Fruit fly (Drosophila melanogaster) whole organism, adult: ENCODE results near the gene msd5.

Experiments
- CG11617 ChIP-seq: fragments of 200-800 bp; sonication (Bioruptor generic); optimal IDR thresholded peaks from 2 replicates; lab custom pipeline; 2017; ENCODE audit warnings: mild to moderate bottlenecking, missing biosample characterization, missing genetic modification reagents, missing genetic modification characterization
- CG12768 ChIP-seq: fragments of 200-800 bp; sonication (Bioruptor generic); optimal IDR thresholded peaks from 2 replicates; lab custom pipeline; 2017; ENCODE audit warnings: missing biosample characterization, missing genetic modification characterization, mild to moderate bottlenecking, moderate library complexity, missing genetic modification reagents
- CG14711 ChIP-seq: fragments of 200-800 bp; sonication (Bioruptor generic); optimal IDR thresholded peaks from 2 replicates; lab custom pipeline; 2018; ENCODE audit warnings: missing biosample characterization, mild to moderate bottlenecking, missing genetic modification characterization, moderate library complexity
- CG1620 ChIP-seq: fragments of 200-800 bp; sonication (Bioruptor generic); optimal IDR thresholded peaks from 2 replicates; lab custom pipeline; 2016; ENCODE audit warnings: missing biosample characterization, missing genetic modification characterization
- CG33017 ChIP-seq: fragments of 200-800 bp; sonication (Bioruptor generic); optimal IDR thresholded peaks from 2 replicates; lab custom pipeline; 2018; ENCODE audit warnings: missing biosample characterization, mild to moderate bottlenecking, missing genetic modification characterization, moderate library complexity
- CG5204 ChIP-seq: fragments of 200-800 bp; sonication (Bioruptor generic); optimal IDR thresholded peaks from 2 replicates; lab custom pipeline; 2016; ENCODE audit warnings: missing biosample characterization, missing genetic modification characterization
- CG7045 ChIP-seq: fragments of 200-800 bp; sonication (Bioruptor generic); optimal IDR thresholded peaks from 2 replicates; lab custom pipeline; 2017; ENCODE audit warnings: missing biosample characterization, mild to moderate bottlenecking, missing genetic modification characterization
- CG7101 ChIP-seq: fragments of 200-800 bp; sonication (Bioruptor generic); optimal IDR thresholded peaks from 2 replicates; lab custom pipeline; 2018; ENCODE audit warnings: missing biosample characterization, mild to moderate bottlenecking, missing genetic modification characterization, moderate library complexity
- Clk ChIP-seq: fragments of 200-800 bp; sonication (Bioruptor generic); optimal IDR thresholded peaks from 2 replicates; lab custom pipeline; 2017; ENCODE audit warnings: missing biosample characterization, missing genetic modification characterization
- Crg-1 ChIP-seq: fragments of 200-800 bp; sonication (Bioruptor generic); optimal IDR thresholded peaks from 2 replicates; lab custom pipeline; 2016; ENCODE audit warnings: missing biosample characterization, missing genetic modification characterization
- Hr96 ChIP-seq: fragments of 200-800 bp; sonication (Bioruptor generic); optimal IDR thresholded peaks from 2 replicates; lab custom pipeline; 2016; ENCODE audit warnings: missing biosample characterization, missing genetic modification characterization
- Mnt ChIP-seq: fragments of 200-800 bp; sonication (Bioruptor generic); optimal IDR thresholded peaks from 2 replicates; lab custom pipeline; 2016; ENCODE audit warnings: missing biosample characterization, mild to moderate bottlenecking, missing genetic modification characterization
- bab1 ChIP-seq: fragments of 200-800 bp; sonication (Bioruptor generic); optimal IDR thresholded peaks from 3 replicates; lab custom pipeline; 2019; ENCODE audit warnings: missing biosample characterization, mild to moderate bottlenecking, missing genetic modification characterization, moderate library complexity
- cic ChIP-seq: fragments of 200-800 bp; sonication (Bioruptor generic); optimal IDR thresholded peaks from 2 replicates; lab custom pipeline; 2017; ENCODE audit warnings: missing biosample characterization, mild to moderate bottlenecking, missing genetic modification characterization, moderate library complexity
- cnc ChIP-seq, 2 experiments: fragments of >200 bp; optimal IDR thresholded peaks; 2 replicates each; lab custom pipeline; 2017
- kay ChIP-seq: fragments of 200-800 bp; sonication (Bioruptor generic); peaks from one replicate; lab custom pipeline; 2016; ENCODE audit warnings: missing biosample characterization, missing genetic modification characterization, borderline replicate concordance
- ovo ChIP-seq: fragments of 200-800 bp; sonication (Bioruptor generic); optimal IDR thresholded peaks from 2 replicates; lab custom pipeline; 2016; ENCODE audit warnings: missing biosample characterization, missing genetic modification characterization
- pad ChIP-seq: fragments of 200-800 bp; sonication (Bioruptor generic); optimal IDR thresholded peaks from 3 replicates; lab custom pipeline; 2017; ENCODE audit warnings: missing biosample characterization, missing genetic modification characterization, mild to moderate bottlenecking, moderate library complexity, missing genetic modification reagents
- tj ChIP-seq: fragments of 200-800 bp; sonication (Bioruptor generic); optimal IDR thresholded peaks from 3 replicates; lab custom pipeline; 2017; ENCODE audit warnings: missing biosample characterization, mild to moderate bottlenecking, missing genetic modification characterization, moderate library complexity
- toe ChIP-seq: fragments of 200-800 bp; sonication (Bioruptor generic); optimal IDR thresholded peaks from 2 replicates; lab custom pipeline; 2016; ENCODE audit warnings: missing biosample characterization, missing genetic modification characterization

Gene msd5

dm6 chr3L:1374438-1375133 is 41.6 kb upstream of the msd5 start:
- peak; percentile 9 for TF ChIP-seq CG11617 (GFP tag; lab: Kevin White, UChicago)
- no peak for TF ChIP-seq ovo (GFP tag; lab: Kevin White, UChicago)
- peak; percentile 38 for TF ChIP-seq CG7101
- no peak for TF ChIP-seq Clk (GFP tag; lab: Kevin White, UChicago)
- TF ChIP-seq kay (GFP tag; lab: Kevin White, UChicago), result peak; percentile 25
- TF ChIP-seq CG14711, result no peak
- no peak for TF ChIP-seq CG7045
- no peak for TF ChIP-seq toe (GFP tag; lab: Kevin White, UChicago)
- no peak for TF ChIP-seq CG1620 (GFP tag; lab: Kevin White, UChicago)
- no peak for TF ChIP-seq cic
- TF ChIP-seq pad (GFP tag; lab: Kevin White, UChicago), result no peak
- peak; percentile 50 for TF ChIP-seq CG5204 (GFP tag; lab: Kevin White, UChicago)
- TF ChIP-seq CG33017, result peak; percentile 57
- no peak for TF ChIP-seq Crg-1 (GFP tag; lab: Kevin White, UChicago)
- TF ChIP-seq Hr96 (GFP tag; lab: Kevin White, UChicago), result no peak
- peak; percentile 40 for TF ChIP-seq tj (GFP tag; lab: Kevin White, UChicago)
- peak; percentile 55 for TF ChIP-seq bab1
- no peak for TF ChIP-seq cnc (optimal IDR thresholded peaks at IDR 0.05; lab: Kevin White, UChicago)
- no peak for TF ChIP-seq CG12768 (GFP tag; lab: Kevin White, UChicago)
- TF ChIP-seq Mnt (GFP tag; lab: Kevin White, UChicago), result no peak

DNA sequence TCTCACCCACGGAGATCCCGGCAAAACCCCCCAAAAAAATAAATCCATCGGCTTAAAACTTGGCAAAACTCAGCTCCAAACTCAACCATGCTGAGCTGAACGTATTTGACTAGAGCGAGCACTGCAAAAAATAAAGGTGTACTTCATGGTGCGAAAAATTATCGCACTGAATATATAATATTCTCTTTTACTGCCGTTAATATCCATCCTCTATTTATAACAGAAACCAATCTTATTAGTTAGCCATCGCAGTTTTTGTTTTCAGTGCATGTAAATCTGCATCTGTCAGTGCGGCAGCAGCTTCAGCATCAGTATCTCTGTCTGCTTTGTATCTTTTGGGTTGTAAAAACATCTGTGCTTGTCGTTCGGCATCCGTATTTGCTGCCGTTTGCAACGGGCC is 38.0 kb upstream of the msd5 start:
- TF ChIP-seq cic (no peak), CG5204 (GFP tag; lab: Kevin White, UChicago) (no peak), CG14711 (no peak), cnc (optimal IDR thresholded peaks at IDR 0.05; lab: Kevin White, UChicago) (no peak), pad (GFP tag; lab: Kevin White, UChicago) (no peak), Clk (GFP tag; lab: Kevin White, UChicago) (no peak), CG12768 (GFP tag; lab: Kevin White, UChicago) (no peak), CG33017 (no peak), toe (GFP tag; lab: Kevin White, UChicago) (no peak), Crg-1 (GFP tag; lab: Kevin White, UChicago) (no peak), CG7101 (no peak), Mnt (GFP tag; lab: Kevin White, UChicago) (no peak), CG11617 (GFP tag; lab: Kevin White, UChicago) (no peak), kay (GFP tag; lab: Kevin White, UChicago) (no peak), CG1620 (GFP tag; lab: Kevin White, UChicago) (no peak), ovo (GFP tag; lab: Kevin White, UChicago) (no peak), CG7045 (no peak), tj (GFP tag; lab: Kevin White, UChicago) (no peak), Hr96 (GFP tag; lab: Kevin White, UChicago) (no peak)

dm6 chr3L:1370099-1370678 is 37.2 kb upstream of the msd5 start, which contains the start of gene ru:
ru (plus strand) TSS chr3L:1370628.
- TF ChIP-seq CG14711, result no peak

DNA sequence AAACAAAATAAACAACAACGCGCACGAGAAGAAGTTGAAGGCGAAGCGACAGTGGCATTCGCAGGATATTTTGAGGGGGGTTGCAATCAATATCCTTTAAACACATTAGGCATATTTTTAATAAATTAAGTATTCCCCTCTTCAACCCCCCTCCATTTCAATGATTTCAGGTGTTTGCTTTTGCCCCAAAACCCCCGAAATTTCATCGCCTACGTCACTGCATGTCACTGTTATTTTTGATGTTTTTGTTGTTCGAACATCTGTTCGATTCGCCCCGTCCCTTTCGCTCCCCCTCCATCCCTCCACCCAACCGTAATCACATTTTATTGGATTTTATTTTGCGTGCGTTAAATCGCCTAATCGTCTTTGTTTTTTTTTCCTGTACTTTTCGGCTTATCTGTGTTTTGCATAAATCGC is 35.3 kb upstream of the msd5 start:
- TF ChIP-seq pad (GFP tag; lab: Kevin White, UChicago) (peak; percentile 63), CG33017 (no peak), CG7045 (no peak), Clk (GFP tag; lab: Kevin White, UChicago) (no peak), tj (GFP tag; lab: Kevin White, UChicago) (no peak)

DNA sequence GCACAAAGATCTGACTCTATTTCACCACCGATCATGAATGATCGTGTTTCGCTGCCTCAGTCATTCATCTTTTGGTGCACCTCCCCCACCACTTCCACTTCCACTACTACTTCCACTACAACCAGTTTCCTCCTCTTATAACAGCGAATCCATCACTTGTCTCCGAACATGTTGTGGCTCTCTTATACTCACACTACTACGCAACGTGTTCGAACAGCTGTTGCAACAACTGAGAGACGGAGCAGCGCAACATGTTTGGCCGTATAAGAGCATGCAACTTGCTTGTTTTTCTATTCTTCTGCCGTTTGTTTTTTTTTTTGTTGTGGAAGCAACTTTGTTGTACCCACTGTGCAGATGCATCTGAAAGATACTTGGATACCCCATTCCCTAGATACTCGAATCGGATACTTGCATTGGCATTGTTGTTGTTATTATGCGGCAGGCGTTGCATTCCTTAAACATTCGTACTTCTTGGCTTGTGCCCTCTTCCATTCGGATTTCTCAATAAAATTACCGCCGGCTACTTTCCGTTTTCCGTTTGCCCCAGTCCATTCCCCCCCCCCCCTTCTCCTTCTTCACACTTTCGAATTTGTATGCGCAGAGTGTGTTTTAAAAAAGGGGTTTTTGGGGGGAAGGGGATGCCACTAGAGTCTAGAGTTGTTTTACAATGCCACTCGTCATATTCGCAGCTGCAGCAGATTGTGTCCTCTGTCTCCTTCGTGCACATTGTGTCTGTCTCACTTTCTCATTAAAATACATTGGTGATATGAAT is 34.1 kb upstream of the msd5 start:
- TF ChIP-seq tj (GFP tag; lab: Kevin White, UChicago) (no peak), cic (peak; percentile 6)

dm6 chr3L:1364368-1364767 is 31.4 kb upstream of the msd5 start:
- TF ChIP-seq Hr96 (GFP tag; lab: Kevin White, UChicago), result no peak
- no peak for TF ChIP-seq cic
- TF ChIP-seq Clk (GFP tag; lab: Kevin White, UChicago), result no peak

dm6 chr3L:1358338-1358737 is 25.4 kb upstream of the msd5 start:
- TF ChIP-seq cic, result no peak
- TF ChIP-seq ovo (GFP tag; lab: Kevin White, UChicago), result no peak
- no peak for TF ChIP-seq CG11617 (GFP tag; lab: Kevin White, UChicago)
- no peak for TF ChIP-seq Crg-1 (GFP tag; lab: Kevin White, UChicago)
- TF ChIP-seq Clk (GFP tag; lab: Kevin White, UChicago), result no peak
- no peak for TF ChIP-seq Mnt (GFP tag; lab: Kevin White, UChicago)
- no peak for TF ChIP-seq cnc (optimal IDR thresholded peaks at IDR 0.05; lab: Kevin White, UChicago)
- no peak for TF ChIP-seq toe (GFP tag; lab: Kevin White, UChicago)
- no peak for TF ChIP-seq bab1
- TF ChIP-seq CG7101, result no peak
- no peak for TF ChIP-seq CG1620 (GFP tag; lab: Kevin White, UChicago)
- no peak for TF ChIP-seq pad (GFP tag; lab: Kevin White, UChicago)
- TF ChIP-seq Hr96 (GFP tag; lab: Kevin White, UChicago), result no peak
